Worm (Caenorhabditis elegans) whole organism, L2 larva: Measurements from ENCODE around the gene C24D10.4.

ENCODE experiments used
- lin-13 ChIP-seq: fragments of 150-350 bp; optimal IDR thresholded peaks from 2 replicates; lab custom pipeline; 2014; ENCODE audit warnings: missing biosample characterization, missing genetic modification reagents, missing genetic modification characterization
- nhr-77 ChIP-seq: fragments of 150-350 bp; optimal IDR thresholded peaks from 2 replicates; lab custom pipeline; 2014; ENCODE audit warnings: missing biosample characterization, missing genetic modification characterization

DNA sequence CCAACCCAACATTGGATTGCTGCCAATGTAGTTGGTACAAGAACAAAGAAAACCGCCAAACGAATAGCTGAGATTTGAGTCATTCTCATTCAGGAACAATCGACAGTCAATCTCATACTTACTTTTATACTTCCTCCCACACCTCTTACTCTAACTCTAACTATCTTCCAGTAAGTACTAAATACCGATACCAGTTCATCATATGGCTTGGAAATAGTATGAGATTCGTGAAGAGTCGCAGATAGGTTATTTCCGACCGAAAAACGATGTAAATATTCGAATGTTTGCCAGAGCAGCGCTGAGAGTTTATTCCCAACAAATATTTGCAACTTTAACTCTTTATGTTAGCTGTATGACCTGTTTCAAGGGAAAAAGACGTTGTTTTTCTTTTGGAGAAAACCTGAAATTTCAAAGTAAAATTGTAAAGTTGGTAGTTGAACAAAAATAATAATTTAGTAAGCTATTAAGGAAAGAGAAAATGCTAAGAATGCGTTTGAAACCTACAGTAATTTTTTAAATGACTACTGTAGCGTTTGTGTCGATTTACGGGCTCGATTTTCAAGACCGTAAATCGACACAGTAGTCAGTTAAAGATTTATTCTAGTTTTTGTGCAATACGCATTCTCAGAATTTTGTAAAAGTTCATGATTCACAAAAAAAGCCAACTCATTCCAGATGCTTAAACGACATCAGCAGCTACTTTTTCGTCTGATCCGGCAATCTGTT, 26.3 kb downstream of the C24D10.4 start, which contains the start of the genes W03F8.6 and mtrf-1L:
- TF ChIP-seq lin-13 (GFP tag; lab: Kevin White, UChicago), result no peak
- TF ChIP-seq nhr-77 (tag; lab: Kevin White, UChicago), result no peak
